Fruit fly (Drosophila melanogaster) whole organism, wandering third instar larva: ENCODE data around the gene CG3081.

Experiments used
- Abd-B ChIP-seq: fragments of >200 bp; optimal IDR thresholded peaks from 2 replicates; lab custom pipeline; 2017; ENCODE audit warnings: missing biosample characterization, missing genetic modification characterization
- OdsH ChIP-seq: fragments of 200-800 bp; sonication (Bioruptor generic); optimal IDR thresholded peaks from 2 replicates; lab custom pipeline; 2016; ENCODE audit warnings: missing biosample characterization, mild to moderate bottlenecking, missing genetic modification characterization
- lola ChIP-seq: fragments of >200 bp; optimal IDR thresholded peaks from 2 replicates; lab custom pipeline; 2017; ENCODE audit warnings: missing biosample characterization, missing genetic modification characterization
- pan ChIP-seq: fragments of >200 bp; optimal IDR thresholded peaks from 2 replicates; lab custom pipeline; 2017
- rgr ChIP-seq: fragments of 200-800 bp; sonication (Bioruptor generic); optimal IDR thresholded peaks from 3 replicates; lab custom pipeline; 2016; ENCODE audit warnings: missing biosample characterization, mild to moderate bottlenecking, missing genetic modification characterization
- sv ChIP-seq: fragments of 200-800 bp; sonication (Bioruptor generic); optimal IDR thresholded peaks from 3 replicates; lab custom pipeline; 2016; ENCODE audit warnings: missing biosample characterization, missing genetic modification characterization

- no peak for TF ChIP-seq OdsH (GFP tag; lab: Kevin White, UChicago)
- TF ChIP-seq Abd-B (GFP tag; lab: Kevin White, UChicago) = no peak
- no peak for TF ChIP-seq pan (lab: Kevin White, UChicago)
- no peak for TF ChIP-seq sv (GFP tag; lab: Kevin White, UChicago)
- TF ChIP-seq lola = no peak
- no peak for TF ChIP-seq rgr (GFP tag; lab: Kevin White, UChicago)
Observed at dm6 chrX:4669438-4669837, 25.7 kb upstream of the CG3081 start.
